Worm (Caenorhabditis elegans) whole organism, L3 larva: ENCODE results near the gene ZK1320.3.

Experiments
- R02D3.7 ChIP-seq: fragments of 150-350 bp; optimal IDR thresholded peaks from 2 replicates; lab custom pipeline; 2014; ENCODE audit warnings: missing biosample characterization, missing genetic modification characterization
- mdl-1 ChIP-seq: fragments of 150-350 bp; optimal IDR thresholded peaks from 2 replicates; lab custom pipeline; 2014; ENCODE audit warnings: missing biosample characterization, missing genetic modification characterization
- unc-62 ChIP-seq: fragments of 150-350 bp; sonication (generic microtip); optimal IDR thresholded peaks from 4 replicates; lab custom pipeline; 2014; ENCODE audit warnings: missing biosample characterization, missing genetic modification reagents, missing genetic modification characterization

DNA sequence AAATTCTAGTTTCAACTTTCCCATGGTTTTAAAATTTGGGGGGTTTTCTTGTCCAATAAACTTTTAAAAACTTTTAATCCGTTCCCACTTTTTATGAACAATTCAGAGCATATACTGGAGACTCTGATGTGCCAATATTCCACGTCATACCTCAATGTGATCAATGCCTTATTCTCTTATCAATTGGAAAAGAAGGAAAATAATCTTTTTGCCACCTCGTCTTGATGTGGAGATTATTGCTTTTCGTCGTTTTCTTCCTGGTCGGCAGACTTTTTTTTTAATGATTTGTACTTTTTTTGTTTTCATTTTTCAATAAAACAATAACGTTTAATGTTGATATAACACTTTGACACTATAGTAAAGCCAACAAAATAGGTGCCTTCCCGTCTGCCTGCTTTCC lies 17.3 kb upstream of the ZK1320.3 start:
- TF ChIP-seq mdl-1 (tag; lab: Kevin White, UChicago) (no peak), unc-62 (no peak), R02D3.7 (tag; lab: Kevin White, UChicago) (no peak)
